Worm (Caenorhabditis elegans) whole organism, midembryonic: ENCODE measurements around the gene ZK418.11.

Source experiments
- T22C8.4 ChIP-seq: fragments of 200-800 bp; sonication (Bioruptor generic); IDR thresholded peaks from 2 replicates; pipeline ENCODE4 v1.3.6; 2022; ENCODE audit warnings: missing genetic modification characterization, missing compliant biosample characterization
- cog-1 ChIP-seq: sonication (generic microtip); optimal IDR thresholded peaks from 2 replicates; lab custom pipeline; 2016; ENCODE audit warnings: missing genetic modification characterization, missing compliant biosample characterization
- flt-1 ChIP-seq: fragments of 200-800 bp; sonication (Bioruptor generic); IDR thresholded peaks from 2 replicates; pipeline ENCODE4 v1.3.6; 2022; ENCODE audit warnings: missing genetic modification characterization, missing compliant biosample characterization
- klf-2 ChIP-seq: fragments of 200-800 bp; sonication (Bioruptor generic); conservative IDR thresholded peaks from 2 replicates; pipeline ENCODE4 v1.3.6; 2022; ENCODE audit warnings: missing genetic modification reagents, missing genetic modification characterization, missing compliant biosample characterization
- med-1 ChIP-seq: sonication (generic microtip); optimal IDR thresholded peaks from 2 replicates; lab custom pipeline; 2017; ENCODE audit warnings: missing genetic modification characterization, mild to moderate bottlenecking, missing compliant biosample characterization, antibody characterized with exemption, missing genetic modification reagents; ENCODE audit not compliant: insufficient read depth
- ref-1 ChIP-seq: fragments of 200-800 bp; sonication (Bioruptor generic); conservative IDR thresholded peaks from 2 replicates; pipeline ENCODE4 v1.3.6; 2022; ENCODE audit warnings: missing genetic modification reagents, missing genetic modification characterization, missing compliant biosample characterization
- tab-1 ChIP-seq: fragments of 200-800 bp; sonication (Bioruptor generic); IDR thresholded peaks from 2 replicates; pipeline ENCODE4 v1.3.6; 2022; ENCODE audit warnings: missing genetic modification characterization, missing compliant biosample characterization
- ztf-23 ChIP-seq: fragments of 200-800 bp; sonication (Bioruptor generic); IDR thresholded peaks from 2 replicates; pipeline ENCODE4 v1.3.6; 2022; ENCODE audit warnings: missing genetic modification reagents, missing genetic modification characterization, missing compliant biosample characterization
- ztf-29 ChIP-seq: fragments of 200-800 bp; sonication (Bioruptor generic); IDR thresholded peaks from 2 replicates; pipeline ENCODE4 v1.3.6; 2022; ENCODE audit warnings: missing genetic modification reagents, missing genetic modification characterization, missing compliant biosample characterization

Gene ZK418.11

ce11 chrIII:7136015-7136414 is 35.9 kb downstream of the ZK418.11 start, which contains the start of gene B0280.17:
TSS of gene B0280.17 (minus strand) at chrIII:7136115.
- TF ChIP-seq ztf-23 (GFP tag; lab: Robert Waterston, UW) (no peak), cog-1 (no peak), ztf-29 (no peak), tab-1 (GFP tag; lab: Robert Waterston, UW) (no peak), T22C8.4 (GFP tag; lab: Robert Waterston, UW) (no peak), ref-1 (no peak), klf-2 (GFP tag; lab: Robert Waterston, UW) (no peak), flt-1 (GFP tag; lab: Robert Waterston, UW) (no peak), med-1 (no peak)

- no peak for TF ChIP-seq med-1
- no peak for TF ChIP-seq ztf-29
These were observed 38.1 kb downstream of the ZK418.11 start, which contains the start of gene B0280.11 for ce11 chrIII:7138178-7138577. TSS of gene B0280.11 (minus strand) at chrIII:7138278.

DNA sequence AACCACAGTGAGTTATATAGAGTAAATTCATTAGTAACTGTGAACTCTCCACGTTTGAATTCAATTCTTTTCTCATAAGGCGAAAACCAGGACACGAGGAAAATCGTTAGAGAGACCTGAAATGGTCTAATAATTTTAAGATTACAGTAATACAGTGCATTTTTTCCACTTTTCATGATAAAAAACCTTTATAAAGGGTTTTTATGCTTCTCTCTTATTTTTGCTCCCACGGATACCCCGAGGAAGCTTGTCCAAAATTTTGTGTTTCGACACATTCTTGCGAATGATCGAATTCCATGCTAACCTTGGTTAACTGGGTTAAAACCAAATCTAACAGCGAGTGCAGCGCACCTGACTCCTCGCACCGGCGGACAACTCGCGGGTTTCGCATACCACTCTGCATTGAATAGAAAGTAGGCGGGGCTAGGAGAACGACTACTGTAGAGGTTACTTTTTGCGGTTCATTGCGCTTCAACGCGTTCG is 40.2 kb downstream of the ZK418.11 start:
- TF ChIP-seq ztf-29, result no peak
- TF ChIP-seq flt-1 (GFP tag; lab: Robert Waterston, UW), result peak; percentile 63; the same call in 1 of the 2 replicates
- no peak for TF ChIP-seq med-1

ce11 chrIII:7141285-7141715 is 41.2 kb downstream of the ZK418.11 start:
- no peak for TF ChIP-seq ztf-29
- no peak for TF ChIP-seq cog-1
- no peak for TF ChIP-seq flt-1 (GFP tag; lab: Robert Waterston, UW)
- no peak for TF ChIP-seq klf-2 (GFP tag; lab: Robert Waterston, UW)
- no peak for TF ChIP-seq med-1
- no peak for TF ChIP-seq tab-1 (GFP tag; lab: Robert Waterston, UW)
- TF ChIP-seq T22C8.4 (GFP tag; lab: Robert Waterston, UW), result no peak
- no peak for TF ChIP-seq ztf-23 (GFP tag; lab: Robert Waterston, UW)
- no peak for TF ChIP-seq ref-1

DNA sequence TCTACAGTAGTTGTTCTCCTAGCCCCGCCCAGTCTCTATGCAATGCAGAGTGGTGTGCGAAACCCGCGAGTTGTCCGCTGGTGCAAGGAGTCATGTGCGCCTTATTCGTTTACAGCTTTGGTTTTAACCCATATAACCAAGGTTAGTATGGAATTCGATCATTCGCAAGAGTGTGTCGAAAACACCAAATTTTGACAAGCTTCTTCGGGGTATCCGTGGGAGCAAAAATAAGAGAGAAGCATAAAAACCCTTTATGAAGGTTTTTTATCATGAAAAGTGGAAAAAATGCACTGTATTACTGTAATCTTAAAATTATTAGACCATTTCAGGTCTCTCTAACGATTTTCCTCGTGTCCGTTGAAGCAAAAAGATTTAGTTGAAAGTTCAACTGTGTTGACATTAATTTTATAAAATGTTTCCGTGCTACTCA is 42.1 kb downstream of the ZK418.11 start:
- TF ChIP-seq tab-1 (GFP tag; lab: Robert Waterston, UW) (no peak), ztf-23 (GFP tag; lab: Robert Waterston, UW) (no peak)

DNA sequence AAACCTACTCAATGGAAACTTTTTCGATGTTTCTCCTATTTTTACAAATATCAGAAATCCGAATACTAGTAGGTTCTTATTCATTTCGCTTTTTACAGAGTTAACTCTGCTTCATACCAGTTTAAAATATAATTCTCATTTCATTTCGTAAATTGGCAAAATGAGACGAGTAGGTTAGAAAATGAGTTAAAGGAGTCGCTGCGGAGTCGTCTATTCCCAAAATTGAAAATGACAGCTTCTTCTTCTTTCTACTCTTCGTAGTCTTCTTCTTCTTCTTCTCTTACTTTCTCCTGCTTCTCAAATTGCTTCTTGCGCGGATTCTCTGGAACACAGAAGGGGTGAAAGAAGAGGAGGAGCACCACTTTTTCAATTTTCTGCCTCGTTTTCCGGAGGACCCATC is 44.7 kb downstream of the ZK418.11 start, which contains the start of gene glr-2:
Gene glr-2 (minus strand): TSS at position 211 of the 400 bp plus-strand sequence.
- 0 out of 2 replicates have a peak, but pooled peaks have one; percentile 48 for TF ChIP-seq ztf-23 (GFP tag; lab: Robert Waterston, UW)
- TF ChIP-seq med-1, result no peak
- TF ChIP-seq cog-1, result no peak
- TF ChIP-seq flt-1 (GFP tag; lab: Robert Waterston, UW), result no peak
- TF ChIP-seq T22C8.4 (GFP tag; lab: Robert Waterston, UW), result no peak
- TF ChIP-seq tab-1 (GFP tag; lab: Robert Waterston, UW), result no peak
- TF ChIP-seq ztf-29, result no peak
- no peak for TF ChIP-seq ref-1
- no peak for TF ChIP-seq klf-2 (GFP tag; lab: Robert Waterston, UW)

- TF ChIP-seq cog-1 (no peak), ztf-29 (no peak), klf-2 (GFP tag; lab: Robert Waterston, UW) (no peak), ref-1 (no peak), tab-1 (GFP tag; lab: Robert Waterston, UW) (no peak), flt-1 (GFP tag; lab: Robert Waterston, UW) (no peak), T22C8.4 (GFP tag; lab: Robert Waterston, UW) (no peak), ztf-23 (GFP tag; lab: Robert Waterston, UW) (no peak), med-1 (no peak)
These were observed 46.3 kb downstream of the ZK418.11 start for ce11 chrIII:7146341-7146740.

- TF ChIP-seq flt-1 (GFP tag; lab: Robert Waterston, UW), result no peak
- no peak for TF ChIP-seq cog-1
These were observed 48.1 kb downstream of the ZK418.11 start for ce11 chrIII:7148191-7148590.

- no peak for TF ChIP-seq med-1
- TF ChIP-seq tab-1 (GFP tag; lab: Robert Waterston, UW), result no peak
- no peak for TF ChIP-seq ref-1
- TF ChIP-seq T22C8.4 (GFP tag; lab: Robert Waterston, UW), result no peak
- TF ChIP-seq ztf-23 (GFP tag; lab: Robert Waterston, UW), result no peak
- no peak for TF ChIP-seq ztf-29
- no peak for TF ChIP-seq cog-1
- TF ChIP-seq klf-2 (GFP tag; lab: Robert Waterston, UW), result no peak
- TF ChIP-seq flt-1 (GFP tag; lab: Robert Waterston, UW), result no peak
These were observed 50.1 kb downstream of the ZK418.11 start for ce11 chrIII:7150162-7150561.
